Worm (Caenorhabditis elegans): ENCODE results near the gene cnc-6.
A peak's percentile ranks its signal among the peaks of the same experiment; 100 is the strongest.

The cnc-6 gene

ce11 chrIII:1758632-1759031 lies 4.7 kb upstream of the cnc-6 start, which contains the start of gene Y46E12A.2:
Gene Y46E12A.2 (plus strand): TSS chrIII:1758932.
- no peak for TF ChIP-seq ceh-88 (GFP tag; IDR thresholded peaks at IDR 0.05)
- no peak for TF ChIP-seq egl-13 (tag; optimal IDR thresholded peaks at IDR 0.05)
- TF ChIP-seq C04F5.9 (tag; optimal IDR thresholded peaks at IDR 0.05), result no peak
- TF ChIP-seq nhr-237 (tag; optimal IDR thresholded peaks at IDR 0.05), result no peak

- TF ChIP-seq nhr-19 (GFP tag; conservative IDR thresholded peaks at IDR 0.05), result no peak
- no peak for TF ChIP-seq fos-1 (tag; optimal IDR thresholded peaks at IDR 0.05)
- no peak for TF ChIP-seq nhr-12 (tag; optimal IDR thresholded peaks at IDR 0.05)
- no peak for TF ChIP-seq ces-1 (GFP tag; optimal IDR thresholded peaks at IDR 0.05)
- no peak for TF ChIP-seq hlh-17 (GFP tag; optimal IDR thresholded peaks at IDR 0.05; ENCODE audit: borderline replicate concordance)
- TF ChIP-seq vab-15 (tag; optimal IDR thresholded peaks at IDR 0.05), result no peak
- TF ChIP-seq tbx-2 (tag; optimal IDR thresholded peaks at IDR 0.05), result no peak
- no peak for TF ChIP-seq lin-35 (GFP tag; optimal IDR thresholded peaks at IDR 0.05)
- no peak for TF ChIP-seq Y116A8C.19 (tag; optimal IDR thresholded peaks at IDR 0.05; ENCODE audit: borderline replicate concordance)
- TF ChIP-seq nhr-20 (tag; optimal IDR thresholded peaks at IDR 0.05), result no peak
- TF ChIP-seq aly-2 (tag; optimal IDR thresholded peaks at IDR 0.05), result no peak
- no peak for TF ChIP-seq ceh-8 (GFP tag; optimal IDR thresholded peaks at IDR 0.05)
- TF ChIP-seq C04F5.9 (tag; optimal IDR thresholded peaks at IDR 0.05), result no peak
- TF ChIP-seq nhr-90 (tag; optimal IDR thresholded peaks at IDR 0.05; ENCODE audit: poor library complexity), result no peak
- no peak for TF ChIP-seq dsc-1 (tag; optimal IDR thresholded peaks at IDR 0.05)
- no peak for TF ChIP-seq tlp-1 (tag; optimal IDR thresholded peaks at IDR 0.05)
These were observed 1.1 kb downstream of the cnc-6 start for ce11 chrIII:1764463-1764862.

- TF ChIP-seq pag-3 (tag; optimal IDR thresholded peaks at IDR 0.05; ENCODE audit: borderline replicate concordance, insufficient read depth), result no peak
- TF ChIP-seq egl-27 (tag; optimal IDR thresholded peaks at IDR 0.05), result no peak
- no peak for TF ChIP-seq unc-62 (GFP tag; optimal IDR thresholded peaks at IDR 0.05)
- no peak for TF ChIP-seq fkh-8 (tag; optimal IDR thresholded peaks at IDR 0.05)
- TF ChIP-seq efl-1 (optimal IDR thresholded peaks at IDR 0.05), result no peak
- TF ChIP-seq efl-1 (GFP tag; optimal IDR thresholded peaks at IDR 0.05 in 1 of 2), result peak in 1 of 2 experiments; percentile 38
These were observed 6.7 kb downstream of the cnc-6 start, which contains the start of gene tbx-43 for ce11 chrIII:1769993-1770392. Gene tbx-43 (minus strand): TSS chrIII:1770093.

DNA sequence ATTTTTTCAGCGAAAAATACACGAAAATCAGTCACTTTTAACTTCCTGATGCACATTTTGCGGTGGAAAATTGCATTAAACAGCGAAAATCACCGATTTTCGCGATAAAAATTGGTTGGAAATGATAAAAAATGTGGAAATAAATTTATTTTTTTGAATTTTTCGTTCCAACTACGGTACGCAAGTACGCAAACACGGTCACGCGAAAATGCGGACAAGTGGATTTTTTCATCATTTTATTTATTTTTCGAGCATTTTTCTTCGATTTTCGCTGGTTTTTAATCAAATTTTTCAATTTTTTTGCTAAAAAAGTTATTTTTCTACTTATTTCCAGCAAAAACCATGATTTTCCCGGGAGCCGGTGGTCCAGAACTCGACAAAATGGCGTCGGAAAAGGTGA lies 14.1 kb downstream of the cnc-6 start, which contains the start of gene Y39A3CL.3:
Y39A3CL.3 (plus strand) TSS at position 335 of the 400 bp plus-strand sequence.
- no peak for TF ChIP-seq aha-1 (tag; optimal IDR thresholded peaks at IDR 0.05)
- no peak for TF ChIP-seq Y116A8C.19 (tag; optimal IDR thresholded peaks at IDR 0.05; ENCODE audit: borderline replicate concordance)
- no peak for TF ChIP-seq ceh-88 (GFP tag; IDR thresholded peaks at IDR 0.05)
- no peak for TF ChIP-seq nhr-11 (tag; optimal IDR thresholded peaks at IDR 0.05)
- no peak for TF ChIP-seq mab-9 (GFP tag; IDR thresholded peaks at IDR 0.05)
- TF ChIP-seq fkh-8 (tag; optimal IDR thresholded peaks at IDR 0.05), result no peak
- TF ChIP-seq skn-1 (tag; optimal IDR thresholded peaks at IDR 0.05), result peak; percentile 34
- TF ChIP-seq mep-1 (tag; optimal IDR thresholded peaks at IDR 0.05), result peak; percentile 64
- TF ChIP-seq fos-1 (tag; optimal IDR thresholded peaks at IDR 0.05), result no peak
- TF ChIP-seq irx-1 (tag; optimal IDR thresholded peaks at IDR 0.05), result no peak
- TF ChIP-seq nhr-20 (tag; optimal IDR thresholded peaks at IDR 0.05), result no peak
- TF ChIP-seq ceh-63 (GFP tag; optimal IDR thresholded peaks at IDR 0.05), result no peak
- no peak for TF ChIP-seq alr-1 (tag; optimal IDR thresholded peaks at IDR 0.05; ENCODE audit: borderline replicate concordance)
- peak; percentile 25 to 55 for TF ChIP-seq efl-1 (optimal IDR thresholded peaks at IDR 0.05)
- peak; percentile 66 to 92 for TF ChIP-seq efl-1 (GFP tag; optimal IDR thresholded peaks at IDR 0.05 in 1 of 2)
- TF ChIP-seq C16A3.4 (tag; optimal IDR thresholded peaks at IDR 0.05), result no peak
- no peak for TF ChIP-seq sup-37 (GFP tag; optimal IDR thresholded peaks at IDR 0.05)
- TF ChIP-seq nhr-12 (tag; optimal IDR thresholded peaks at IDR 0.05), result no peak
- TF ChIP-seq F16B12.6 (tag; optimal IDR thresholded peaks at IDR 0.05), result peak; percentile 86
- TF ChIP-seq egl-13 (tag; optimal IDR thresholded peaks at IDR 0.05), result no peak
- no peak for TF ChIP-seq hlh-17 (GFP tag; optimal IDR thresholded peaks at IDR 0.05; ENCODE audit: borderline replicate concordance)
- TF ChIP-seq ceh-82 (tag; optimal IDR thresholded peaks at IDR 0.05), result peak in 2 of 3 experiments; percentile 28 to 59
- peak; percentile 23 for TF ChIP-seq xbp-1 (tag; optimal IDR thresholded peaks at IDR 0.05)
- TF ChIP-seq lin-35 (GFP tag; optimal IDR thresholded peaks at IDR 0.05), result peak; percentile 40 to 51
- TF ChIP-seq fkh-10 (GFP tag; optimal IDR thresholded peaks at IDR 0.05), result no peak
- TF ChIP-seq unc-30 (tag; optimal IDR thresholded peaks at IDR 0.05), result no peak
- TF ChIP-seq blmp-1 (tag; optimal IDR thresholded peaks at IDR 0.05), result peak; percentile 3
- TF ChIP-seq ceh-8 (GFP tag; optimal IDR thresholded peaks at IDR 0.05), result no peak
- TF ChIP-seq lin-13 (GFP tag; optimal IDR thresholded peaks at IDR 0.05), result no peak
- no peak for TF ChIP-seq egl-27 (tag; optimal IDR thresholded peaks at IDR 0.05)
- TF ChIP-seq mef-2 (tag; optimal IDR thresholded peaks at IDR 0.05), result no peak
- peak in 1 of 2 experiments; percentile 8 for TF ChIP-seq mdl-1 (tag; optimal IDR thresholded peaks at IDR 0.05)
- no peak for TF ChIP-seq nhr-28 (tag; optimal IDR thresholded peaks at IDR 0.05)
- TF ChIP-seq nhr-76 (tag; optimal IDR thresholded peaks at IDR 0.05), result no peak

Measured in whole organism, L1 larva.